Worm (Caenorhabditis elegans) whole organism, L4 larva: ENCODE results near the gene Y39H10A.1.

Source experiments
- F10B5.3 ChIP-seq: sonication (generic microtip); optimal IDR thresholded peaks from 2 replicates; lab custom pipeline; 2016; ENCODE audit warnings: mild to moderate bottlenecking, missing genetic modification characterization, missing compliant biosample characterization
- F49E8.2 ChIP-seq: sonication (generic microtip); optimal IDR thresholded peaks from 2 replicates; lab custom pipeline; 2016; ENCODE audit warnings: missing compliant biosample characterization, mild to moderate bottlenecking, missing genetic modification characterization, borderline replicate concordance
- T20F7.1 ChIP-seq: fragments of 200-800 bp; sonication (Bioruptor generic); optimal IDR thresholded peaks from 2 replicates; lab custom pipeline; 2018; ENCODE audit warnings: mild to moderate bottlenecking, missing genetic modification characterization, missing compliant biosample characterization
- T26A8.4 ChIP-seq: fragments of 200-800 bp; sonication (Bioruptor generic); IDR thresholded peaks from 2 replicates; pipeline ENCODE4 v1.3.6; 2022; ENCODE audit warnings: missing genetic modification characterization, missing compliant biosample characterization
- Y105C5A.15 ChIP-seq: fragments of 200-800 bp; sonication (Bioruptor generic); IDR thresholded peaks from 2 replicates; pipeline ENCODE4 v1.3.6; 2022; ENCODE audit warnings: missing genetic modification characterization, missing compliant biosample characterization
- Y48G9A.11 ChIP-seq: fragments of 200-800 bp; sonication (Bioruptor generic); IDR thresholded peaks from 2 replicates; pipeline ENCODE4 v1.3.6; 2022; ENCODE audit warnings: missing genetic modification reagents, missing genetic modification characterization, missing compliant biosample characterization
- Y5F2A.4 ChIP-seq: fragments of 200-800 bp; sonication (Bioruptor generic); optimal IDR thresholded peaks from 2 replicates; lab custom pipeline; 2018; ENCODE audit warnings: mild to moderate bottlenecking, missing genetic modification characterization, missing compliant biosample characterization
- ZK546.5 ChIP-seq, 2 experiments: sonication (generic microtip); optimal IDR thresholded peaks; 2 replicates each; lab custom pipeline; 2017; ENCODE audit warnings: missing biosample characterization in 2 of 2, missing genetic modification characterization in 2 of 2
- aha-1 ChIP-seq: fragments of 150-350 bp; peaks from one replicate; lab custom pipeline; 2014; ENCODE audit warnings: missing biosample characterization, missing genetic modification characterization
- aly-2 ChIP-seq: sonication (generic microtip); optimal IDR thresholded peaks from 2 replicates; lab custom pipeline; 2018; ENCODE audit warnings: missing biosample characterization, missing genetic modification characterization
- ama-1 ChIP-seq: fragments of 150-350 bp; optimal IDR thresholded peaks from 2 replicates; lab custom pipeline; 2014; ENCODE audit warnings: inconsistent platforms, mixed read lengths
- arid-1 ChIP-seq: fragments of 200-800 bp; sonication (Bioruptor generic); conservative IDR thresholded peaks from 2 replicates; pipeline ENCODE4 v1.3.6; 2022; ENCODE audit warnings: missing genetic modification reagents, missing genetic modification characterization, missing compliant biosample characterization
- ceh-32 ChIP-seq: sonication (generic microtip); optimal IDR thresholded peaks from 2 replicates; lab custom pipeline; 2016; ENCODE audit warnings: mild to moderate bottlenecking, missing genetic modification characterization, missing compliant biosample characterization; ENCODE audit not compliant: poor library complexity
- ceh-62 ChIP-seq: sonication (generic microtip); optimal IDR thresholded peaks from 2 replicates; lab custom pipeline; 2017; ENCODE audit warnings: missing biosample characterization, missing genetic modification characterization
- ceh-82 ChIP-seq: sonication (generic microtip); optimal IDR thresholded peaks from 2 replicates; lab custom pipeline; 2017; ENCODE audit warnings: missing biosample characterization, missing genetic modification characterization
- daf-12 ChIP-seq: fragments of 150-350 bp; optimal IDR thresholded peaks from 2 replicates; lab custom pipeline; 2014; ENCODE audit warnings: missing biosample characterization, missing genetic modification reagents, missing genetic modification characterization
- daf-19 ChIP-seq: fragments of 200-800 bp; sonication (Bioruptor generic); conservative IDR thresholded peaks from 2 replicates; pipeline ENCODE4 v1.3.6; 2022; ENCODE audit warnings: missing genetic modification characterization, missing compliant biosample characterization
- daf-8 ChIP-seq: fragments of 200-800 bp; sonication (Bioruptor generic); IDR thresholded peaks from 2 replicates; pipeline ENCODE4 v1.3.6; 2022; ENCODE audit warnings: missing genetic modification characterization, missing compliant biosample characterization
- dmd-6 ChIP-seq: fragments of 200-800 bp; sonication (Bioruptor generic); IDR thresholded peaks from 2 replicates; pipeline ENCODE4 v1.3.6; 2022; ENCODE audit warnings: missing genetic modification reagents, missing genetic modification characterization, missing compliant biosample characterization
- dmd-9 ChIP-seq: fragments of 200-800 bp; sonication (Bioruptor generic); IDR thresholded peaks from 2 replicates; pipeline ENCODE4 v1.3.6; 2022; ENCODE audit warnings: missing genetic modification reagents, missing genetic modification characterization, missing compliant biosample characterization
- duxl-1 ChIP-seq: sonication (generic microtip); optimal IDR thresholded peaks from 2 replicates; lab custom pipeline; 2016; ENCODE audit warnings: mild to moderate bottlenecking, missing genetic modification characterization, moderate library complexity, missing compliant biosample characterization; ENCODE audit not compliant: poor library complexity
- dve-1 ChIP-seq: sonication (generic microtip); optimal IDR thresholded peaks from 2 replicates; lab custom pipeline; 2017; ENCODE audit warnings: antibody characterized with exemption, mild to moderate bottlenecking, missing genetic modification characterization, missing compliant biosample characterization; ENCODE audit not compliant: insufficient read depth
- egl-27 ChIP-seq: sonication (generic microtip); optimal IDR thresholded peaks from 3 replicates; lab custom pipeline; 2017; ENCODE audit warnings: missing biosample characterization, missing genetic modification reagents, missing genetic modification characterization
- egl-43 ChIP-seq: fragments of 200-800 bp; sonication (Bioruptor generic); IDR thresholded peaks from 2 replicates; pipeline ENCODE4 v1.3.6; 2022; ENCODE audit warnings: missing genetic modification reagents, missing genetic modification characterization, missing compliant biosample characterization
- fos-1 ChIP-seq: fragments of 150-350 bp; optimal IDR thresholded peaks from 2 replicates; lab custom pipeline; 2014; ENCODE audit warnings: missing biosample characterization, missing genetic modification characterization
- gei-8 ChIP-seq: fragments of 200-800 bp; sonication (Bioruptor generic); optimal IDR thresholded peaks from 2 replicates; lab custom pipeline; 2018; ENCODE audit warnings: mild to moderate bottlenecking, missing genetic modification characterization, missing compliant biosample characterization
- hlh-11 ChIP-seq: fragments of 200-800 bp; sonication (Bioruptor generic); optimal IDR thresholded peaks from 2 replicates; lab custom pipeline; 2018; ENCODE audit warnings: mild to moderate bottlenecking, missing genetic modification characterization, missing compliant biosample characterization
- hmg-1.1 ChIP-seq: fragments of 200-800 bp; sonication (Bioruptor generic); IDR thresholded peaks from 2 replicates; pipeline ENCODE4 v1.3.6; 2022; ENCODE audit warnings: missing genetic modification reagents, missing genetic modification characterization, missing compliant biosample characterization
- lin-29 ChIP-seq: fragments of 200-800 bp; sonication (Bioruptor generic); IDR thresholded peaks from 2 replicates; pipeline ENCODE4 v1.3.6; 2022; ENCODE audit warnings: missing genetic modification reagents, missing genetic modification characterization, missing compliant biosample characterization
- lin-38 ChIP-seq: fragments of 200-800 bp; sonication (Bioruptor generic); IDR thresholded peaks from 2 replicates; pipeline ENCODE4 v1.3.6; 2022; ENCODE audit warnings: missing genetic modification reagents, missing genetic modification characterization, missing compliant biosample characterization
- lir-3 ChIP-seq: sonication (generic microtip); optimal IDR thresholded peaks from 2 replicates; lab custom pipeline; 2016; ENCODE audit warnings: mild to moderate bottlenecking, missing genetic modification characterization, missing compliant biosample characterization
- madf-5 ChIP-seq, 2 experiments: fragments of 200-800 bp; sonication (Bioruptor generic); IDR thresholded peaks; 2 replicates each; pipeline ENCODE4 v1.3.6; 2022; ENCODE audit warnings: missing compliant biosample characterization in 2 of 2, missing genetic modification characterization in 2 of 2
- mdt-29 ChIP-seq: fragments of 200-800 bp; sonication (Bioruptor generic); IDR thresholded peaks from 2 replicates; pipeline ENCODE4 v1.3.6; 2022; ENCODE audit warnings: missing genetic modification reagents, missing genetic modification characterization, missing compliant biosample characterization
- mxl-2 ChIP-seq: fragments of 200-800 bp; sonication (Bioruptor generic); conservative IDR thresholded peaks from 2 replicates; pipeline ENCODE4 v1.3.6; 2022; ENCODE audit warnings: missing genetic modification reagents, missing genetic modification characterization, missing compliant biosample characterization
- nhr-102 ChIP-seq: sonication (generic microtip); optimal IDR thresholded peaks from 2 replicates; lab custom pipeline; 2016; ENCODE audit warnings: mild to moderate bottlenecking, missing genetic modification characterization, moderate library complexity, missing compliant biosample characterization
- nhr-11 ChIP-seq: fragments of 150-350 bp; optimal IDR thresholded peaks from 2 replicates; lab custom pipeline; 2014; ENCODE audit warnings: missing biosample characterization, missing genetic modification characterization
- nhr-237 ChIP-seq: sonication (generic microtip); optimal IDR thresholded peaks from 2 replicates; lab custom pipeline; 2017; ENCODE audit warnings: missing biosample characterization, missing genetic modification characterization
- nhr-25 ChIP-seq: sonication (generic microtip); optimal IDR thresholded peaks from 2 replicates; lab custom pipeline; 2017; ENCODE audit warnings: missing genetic modification characterization, mild to moderate bottlenecking, missing compliant biosample characterization, antibody characterized with exemption, moderate library complexity, borderline replicate concordance; ENCODE audit not compliant: insufficient read depth
- nhr-28 ChIP-seq: fragments of 150-350 bp; optimal IDR thresholded peaks from 2 replicates; lab custom pipeline; 2014; ENCODE audit warnings: missing biosample characterization, missing genetic modification characterization
- nhr-41 ChIP-seq: fragments of 200-800 bp; sonication (Bioruptor generic); IDR thresholded peaks from 2 replicates; pipeline ENCODE4 v1.3.6; 2022; ENCODE audit warnings: missing genetic modification reagents, missing genetic modification characterization, missing compliant biosample characterization
- nhr-42 ChIP-seq: fragments of 200-800 bp; sonication (Bioruptor generic); IDR thresholded peaks from 2 replicates; pipeline ENCODE4 v1.3.6; 2022; ENCODE audit warnings: missing genetic modification characterization, missing compliant biosample characterization
- nhr-76 ChIP-seq: fragments of 150-350 bp; optimal IDR thresholded peaks from 2 replicates; lab custom pipeline; 2014; ENCODE audit warnings: missing biosample characterization, missing genetic modification characterization
- saeg-2 ChIP-seq: fragments of 200-800 bp; sonication (Bioruptor generic); IDR thresholded peaks from 2 replicates; pipeline ENCODE4 v1.3.6; 2022; ENCODE audit warnings: missing genetic modification reagents, missing genetic modification characterization, missing compliant biosample characterization
- sdz-12 ChIP-seq: fragments of 200-800 bp; sonication (Bioruptor generic); optimal IDR thresholded peaks from 2 replicates; lab custom pipeline; 2018; ENCODE audit warnings: mild to moderate bottlenecking, missing genetic modification characterization, missing compliant biosample characterization
- spr-1 ChIP-seq: sonication (generic microtip); optimal IDR thresholded peaks from 2 replicates; lab custom pipeline; 2016; ENCODE audit warnings: mild to moderate bottlenecking, missing genetic modification characterization, missing compliant biosample characterization
- unc-39 ChIP-seq: sonication (generic microtip); optimal IDR thresholded peaks from 2 replicates; lab custom pipeline; 2017; ENCODE audit warnings: missing biosample characterization, missing genetic modification characterization
- vab-7 ChIP-seq: fragments of 200-800 bp; sonication (Bioruptor generic); IDR thresholded peaks from 2 replicates; pipeline ENCODE4 v1.3.6; 2022; ENCODE audit warnings: missing genetic modification reagents, missing genetic modification characterization, missing compliant biosample characterization
- zag-1 ChIP-seq: fragments of 150-350 bp; optimal IDR thresholded peaks from 2 replicates; lab custom pipeline; 2014; ENCODE audit warnings: missing biosample characterization, missing genetic modification characterization
- zfp-2 ChIP-seq: sonication (generic microtip); optimal IDR thresholded peaks from 2 replicates; lab custom pipeline; 2016; ENCODE audit warnings: mild to moderate bottlenecking, missing genetic modification characterization, missing compliant biosample characterization
- ztf-11 ChIP-seq: fragments of 150-350 bp; optimal IDR thresholded peaks from 2 replicates; lab custom pipeline; 2014; ENCODE audit warnings: missing biosample characterization, missing genetic modification characterization
- ztf-7 ChIP-seq: fragments of 150-350 bp; optimal IDR thresholded peaks from 2 replicates; lab custom pipeline; 2014; ENCODE audit warnings: missing biosample characterization, missing genetic modification characterization

The Y39H10A.1 gene

DNA sequence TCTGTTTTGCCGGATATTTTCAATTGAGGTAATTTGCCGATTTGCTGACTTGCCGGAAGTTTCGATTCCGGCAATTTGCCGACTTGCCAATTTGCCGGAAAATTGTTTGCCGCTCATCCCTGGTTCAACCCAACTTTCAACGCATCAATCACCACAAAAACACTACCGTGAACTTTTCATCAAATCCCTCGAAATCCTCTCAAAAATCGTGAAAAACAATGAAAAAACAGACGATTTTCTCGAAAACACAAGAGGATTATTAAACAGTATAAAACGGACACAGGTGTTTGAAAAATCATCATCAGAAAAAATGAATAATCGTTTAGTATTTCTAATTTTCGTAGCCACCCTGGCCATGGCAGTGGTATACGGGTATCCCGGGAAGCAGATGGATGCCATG is at the start of gene Y39H10A.1:
Gene Y39H10A.1, plus strand, starts transcription at position 301 of the 400 bp plus-strand sequence.
- no peak for TF ChIP-seq egl-43 (GFP tag; lab: Robert Waterston, UW)
- TF ChIP-seq aha-1 (tag; lab: Kevin White, UChicago) = peak; percentile 45

DNA sequence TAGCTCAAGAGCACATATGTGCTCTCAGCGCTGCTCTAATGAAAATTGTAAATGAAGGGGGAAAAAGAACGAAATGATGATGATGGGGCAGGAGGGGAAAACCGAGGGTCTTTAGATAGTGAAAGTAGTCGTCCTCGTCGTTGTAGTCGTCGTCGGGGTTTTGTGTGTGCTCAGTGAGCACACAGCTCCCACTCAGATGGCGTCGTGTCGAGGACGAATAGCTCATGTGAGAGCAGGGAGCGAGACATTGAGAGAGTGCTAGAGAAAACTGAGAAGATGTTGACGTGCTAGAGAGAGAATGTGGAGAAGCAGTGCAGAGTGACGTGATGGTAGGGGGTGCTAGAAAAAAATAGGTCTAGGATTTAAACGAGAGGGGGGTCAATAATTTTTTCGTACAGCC is 49.3 kb upstream of the Y39H10A.1 start:
- TF ChIP-seq F10B5.3 (tag; lab: Kevin White, UChicago) (no peak), Y105C5A.15 (GFP tag; lab: Robert Waterston, UW) (no peak), egl-27 (tag; lab: Kevin White, UChicago) (no peak), gei-8 (no peak), ZK546.5 (tag; optimal IDR thresholded peaks at IDR 0.05; lab: Kevin White, UChicago) (no peak), aly-2 (tag; lab: Kevin White, UChicago) (no peak), mxl-2 (no peak), daf-8 (no peak), lin-38 (no peak), madf-5 (GFP tag; IDR thresholded peaks at IDR 0.05; lab: Robert Waterston, UW) (no peak), ceh-62 (tag; lab: Kevin White, UChicago) (no peak), saeg-2 (GFP tag; lab: Robert Waterston, UW) (no peak), nhr-41 (GFP tag; lab: Robert Waterston, UW) (no peak), hmg-1.1 (GFP tag; lab: Robert Waterston, UW) (peak; percentile 57; the same call in 1 of the 2 replicates), sdz-12 (no peak), ztf-7 (no peak), dmd-9 (GFP tag; lab: Robert Waterston, UW) (no peak), nhr-25 (tag; lab: Kevin White, UChicago) (no peak), F49E8.2 (tag; lab: Kevin White, UChicago) (no peak), T20F7.1 (GFP tag; lab: Kevin White, UChicago) (no peak), dmd-6 (GFP tag; lab: Robert Waterston, UW) (peak; percentile 21; the same call in 1 of the 2 replicates), nhr-102 (tag; lab: Kevin White, UChicago) (no peak), T26A8.4 (GFP tag; lab: Robert Waterston, UW) (no peak), daf-12 (tag; lab: Kevin White, UChicago) (no peak), nhr-11 (tag; lab: Kevin White, UChicago) (peak; percentile 14), unc-39 (tag; lab: Kevin White, UChicago) (no peak), duxl-1 (tag; lab: Kevin White, UChicago) (no peak), nhr-42 (no peak), nhr-28 (no peak), spr-1 (tag; lab: Kevin White, UChicago) (no peak), nhr-237 (no peak), ama-1 (lab: Kevin White, UChicago) (no peak), Y5F2A.4 (no peak), arid-1 (GFP tag; lab: Robert Waterston, UW) (no peak), zag-1 (tag; lab: Kevin White, UChicago) (no peak), mdt-29 (GFP tag; lab: Robert Waterston, UW) (no peak), lir-3 (tag; lab: Kevin White, UChicago) (no peak), zfp-2 (tag; lab: Kevin White, UChicago) (no peak), nhr-76 (no peak), ceh-32 (no peak), vab-7 (GFP tag; lab: Robert Waterston, UW) (no peak), Y48G9A.11 (GFP tag; lab: Robert Waterston, UW) (no peak), daf-19 (GFP tag; lab: Robert Waterston, UW) (no peak), ceh-82 (no peak), ztf-11 (tag; lab: Kevin White, UChicago) (no peak), lin-29 (GFP tag; lab: Robert Waterston, UW) (no peak), fos-1 (tag; lab: Kevin White, UChicago) (no peak), hlh-11 (no peak), dve-1 (tag; lab: Kevin White, UChicago) (no peak)
